Worm (Caenorhabditis elegans) whole organism, L3 larva: ENCODE results near the gene adh-1.

ENCODE experiments used
- ZK546.5 ChIP-seq: sonication (generic microtip); optimal IDR thresholded peaks from 2 replicates; lab custom pipeline; 2017; ENCODE audit warnings: missing biosample characterization, missing genetic modification characterization
- aly-2 ChIP-seq: fragments of 150-350 bp; optimal IDR thresholded peaks from 2 replicates; lab custom pipeline; 2014; ENCODE audit warnings: missing biosample characterization, missing genetic modification characterization
- ama-1 ChIP-seq: fragments of 150-350 bp; optimal IDR thresholded peaks from 2 replicates; lab custom pipeline; 2018
- ceh-28 ChIP-seq: fragments of 150-350 bp; optimal IDR thresholded peaks from 2 replicates; lab custom pipeline; 2014; ENCODE audit warnings: missing biosample characterization, missing genetic modification reagents, missing genetic modification characterization
- ceh-82 ChIP-seq: fragments of 150-350 bp; optimal IDR thresholded peaks from 2 replicates; lab custom pipeline; 2014; ENCODE audit warnings: missing biosample characterization, missing genetic modification characterization
- daf-12 ChIP-seq: fragments of 150-350 bp; optimal IDR thresholded peaks from 2 replicates; lab custom pipeline; 2014; ENCODE audit warnings: missing biosample characterization, missing genetic modification reagents, missing genetic modification characterization
- egl-27 ChIP-seq: sonication (generic microtip); optimal IDR thresholded peaks from 4 replicates; lab custom pipeline; 2017; ENCODE audit warnings: missing biosample characterization, missing genetic modification reagents, missing genetic modification characterization
- egl-5 ChIP-seq: fragments of 150-350 bp; optimal IDR thresholded peaks from 2 replicates; lab custom pipeline; 2017; ENCODE audit warnings: missing biosample characterization, missing genetic modification reagents, missing genetic modification characterization, inconsistent platforms
- elt-1 ChIP-seq: fragments of 150-350 bp; optimal IDR thresholded peaks from 2 replicates; lab custom pipeline; 2014; ENCODE audit warnings: missing biosample characterization, missing genetic modification characterization
- elt-2 ChIP-seq: sonication (generic microtip); optimal IDR thresholded peaks from 2 replicates; lab custom pipeline; 2016; ENCODE audit warnings: missing genetic modification reagents, mild to moderate bottlenecking, missing genetic modification characterization, missing compliant biosample characterization
- eor-1 ChIP-seq, 2 experiments: fragments of 150-350 bp; optimal IDR thresholded peaks; 2 replicates each; lab custom pipeline; 2014 to 2018; ENCODE audit warnings: missing biosample characterization in 2 of 2, missing genetic modification characterization in 2 of 2
- fkh-2 ChIP-seq: fragments of 150-350 bp; optimal IDR thresholded peaks from 2 replicates; lab custom pipeline; 2014; ENCODE audit warnings: missing biosample characterization, missing genetic modification reagents, missing genetic modification characterization
- fos-1 ChIP-seq: fragments of 150-350 bp; optimal IDR thresholded peaks from 2 replicates; lab custom pipeline; 2014; ENCODE audit warnings: missing biosample characterization, missing genetic modification characterization
- hmg-11 ChIP-seq: sonication (generic microtip); optimal IDR thresholded peaks from 2 replicates; lab custom pipeline; 2016; ENCODE audit warnings: missing genetic modification characterization, missing compliant biosample characterization
- jun-1 ChIP-seq: fragments of 150-350 bp; optimal IDR thresholded peaks from 2 replicates; lab custom pipeline; 2014; ENCODE audit warnings: missing biosample characterization, missing genetic modification reagents, missing genetic modification characterization
- lin-15B ChIP-seq: fragments of 150-350 bp; optimal IDR thresholded peaks from 2 replicates; lab custom pipeline; 2014; ENCODE audit warnings: missing biosample characterization, missing genetic modification characterization
- lsy-12 ChIP-seq: sonication (generic microtip); optimal IDR thresholded peaks from 2 replicates; lab custom pipeline; 2016; ENCODE audit warnings: mild to moderate bottlenecking, missing genetic modification characterization, missing compliant biosample characterization
- mdl-1 ChIP-seq: fragments of 150-350 bp; optimal IDR thresholded peaks from 2 replicates; lab custom pipeline; 2014; ENCODE audit warnings: missing biosample characterization, missing genetic modification characterization
- mml-1 ChIP-seq: fragments of 150-350 bp; sonication (generic microtip); optimal IDR thresholded peaks from 3 replicates; lab custom pipeline; 2014; ENCODE audit warnings: missing biosample characterization, missing genetic modification characterization
- nfya-1 ChIP-seq: sonication (generic microtip); optimal IDR thresholded peaks from 2 replicates; lab custom pipeline; 2017; ENCODE audit warnings: missing genetic modification characterization, mild to moderate bottlenecking, missing compliant biosample characterization, antibody characterized with exemption, moderate library complexity; ENCODE audit not compliant: insufficient read depth
- nhr-23 ChIP-seq: fragments of 150-350 bp; optimal IDR thresholded peaks from 2 replicates; lab custom pipeline; 2014; ENCODE audit warnings: missing biosample characterization, missing genetic modification reagents, missing genetic modification characterization
- nhr-237 ChIP-seq: fragments of 150-350 bp; optimal IDR thresholded peaks from 2 replicates; lab custom pipeline; 2014; ENCODE audit warnings: missing biosample characterization, missing genetic modification characterization
- nhr-28 ChIP-seq: fragments of 150-350 bp; optimal IDR thresholded peaks from 2 replicates; lab custom pipeline; 2014; ENCODE audit warnings: missing biosample characterization, missing genetic modification characterization
- nhr-67 ChIP-seq: fragments of 150-350 bp; optimal IDR thresholded peaks from 2 replicates; lab custom pipeline; 2014; ENCODE audit warnings: missing biosample characterization, missing genetic modification characterization
- nhr-76 ChIP-seq: fragments of 150-350 bp; sonication (generic microtip); optimal IDR thresholded peaks from 5 replicates; lab custom pipeline; 2014; ENCODE audit warnings: missing biosample characterization, missing genetic modification characterization
- pha-4 ChIP-seq: fragments of 150-350 bp; optimal IDR thresholded peaks from 2 replicates; lab custom pipeline; 2014; ENCODE audit warnings: missing biosample characterization, missing genetic modification reagents, missing genetic modification characterization
- pqm-1 ChIP-seq: fragments of 150-350 bp; optimal IDR thresholded peaks from 2 replicates; lab custom pipeline; 2017; ENCODE audit warnings: missing biosample characterization, missing genetic modification characterization, inconsistent platforms
- sea-2 ChIP-seq: fragments of 150-350 bp; sonication (generic microtip); optimal IDR thresholded peaks from 4 replicates; lab custom pipeline; 2014; ENCODE audit warnings: missing biosample characterization, missing genetic modification reagents, missing genetic modification characterization
- skn-1 ChIP-seq: fragments of 150-350 bp; optimal IDR thresholded peaks from 2 replicates; lab custom pipeline; 2014; ENCODE audit warnings: missing biosample characterization, missing genetic modification characterization
- snpc-4 ChIP-seq: fragments of 150-350 bp; optimal IDR thresholded peaks from 2 replicates; lab custom pipeline; 2014; ENCODE audit warnings: missing biosample characterization, missing genetic modification characterization
- tbx-2 ChIP-seq: sonication (generic microtip); optimal IDR thresholded peaks from 2 replicates; lab custom pipeline; 2016; ENCODE audit warnings: mild to moderate bottlenecking, missing genetic modification characterization, missing compliant biosample characterization
- unc-62 ChIP-seq: fragments of 150-350 bp; sonication (generic microtip); optimal IDR thresholded peaks from 4 replicates; lab custom pipeline; 2014; ENCODE audit warnings: missing biosample characterization, missing genetic modification reagents, missing genetic modification characterization
- ztf-4 ChIP-seq: fragments of 150-350 bp; optimal IDR thresholded peaks from 2 replicates; lab custom pipeline; 2014; ENCODE audit warnings: missing biosample characterization, missing genetic modification characterization

Gene adh-1

DNA sequence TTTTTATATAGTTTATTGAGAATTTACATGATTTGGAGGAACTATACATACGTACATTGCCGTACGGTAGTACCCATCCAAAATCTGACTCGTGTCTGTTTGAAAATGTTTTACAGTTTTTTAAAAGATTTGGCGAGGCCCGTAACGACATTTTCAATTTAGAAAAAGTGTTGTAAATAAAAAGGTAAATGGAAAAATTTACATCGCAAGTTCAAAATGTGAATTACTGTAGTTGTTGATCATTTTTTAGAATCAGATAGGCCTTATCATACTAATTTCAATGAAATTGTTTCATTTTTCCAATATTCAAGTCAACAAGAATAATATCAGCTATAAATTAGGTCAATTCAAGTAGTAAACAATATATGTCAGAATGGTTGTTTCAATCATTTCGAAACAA is 25.2 kb upstream of the adh-1 start, which contains the start of gene R13H4.6:
R13H4.6 (plus strand) TSS at position 301 of the 400 bp plus-strand sequence.
- TF ChIP-seq nhr-67 (no peak), pha-4 (tag; lab: Kevin White, UChicago) (peak; percentile 20), egl-27 (no peak)
- TF ChIP-seq, all 47 proteins: peak for 1

DNA sequence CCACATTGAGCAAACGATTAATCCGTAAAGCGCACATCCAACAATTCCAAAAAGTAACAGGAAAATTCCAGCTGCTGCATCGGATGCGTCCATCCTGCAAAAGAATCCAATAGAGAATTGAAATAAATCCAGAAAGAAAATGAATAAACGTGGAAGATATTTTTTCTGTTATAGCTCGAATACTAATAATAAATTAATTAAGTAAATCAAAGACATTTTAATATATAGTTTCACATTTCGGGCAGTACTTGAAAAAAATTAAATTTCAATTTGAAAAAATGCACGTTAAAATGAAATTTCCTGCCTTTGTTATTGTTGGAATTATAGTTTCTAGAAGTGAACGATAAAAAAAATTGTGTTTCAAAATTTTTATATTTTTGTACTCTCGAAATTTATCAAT is 19.9 kb upstream of the adh-1 start, which contains the start of gene R13H4.7:
R13H4.7 (minus strand) TSS at position 101 of the 400 bp plus-strand sequence.
- no peak for TF ChIP-seq aly-2 (tag; lab: Kevin White, UChicago)

DNA sequence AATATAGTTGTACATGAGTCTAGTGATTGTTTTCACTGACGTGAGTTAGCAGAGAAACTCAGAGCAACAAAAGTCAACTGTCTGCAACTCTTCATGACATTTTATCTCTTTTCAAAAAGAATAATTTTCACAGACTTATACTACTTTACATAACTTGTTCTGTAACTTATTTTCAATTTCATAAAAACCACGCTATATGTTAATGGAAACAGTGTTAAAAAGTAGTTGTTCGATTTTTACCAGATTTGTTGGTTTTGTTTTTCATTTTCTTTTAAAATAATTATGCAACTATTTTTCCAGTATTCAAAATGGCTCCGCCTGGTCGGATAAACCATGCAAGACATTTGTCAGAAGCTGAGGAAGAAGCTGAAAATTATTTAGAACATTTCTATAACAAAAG is 13.0 kb upstream of the adh-1 start, which contains the start of gene sulp-4:
sulp-4 (plus strand) TSS at position 301 of the 400 bp plus-strand sequence.
- TF ChIP-seq nfya-1 (tag; lab: Kevin White, UChicago) (no peak), ama-1 (lab: Kevin White, UChicago) (no peak), eor-1 (tag; optimal IDR thresholded peaks at IDR 0.05; lab: Kevin White, UChicago) (no peak), nhr-28 (tag; lab: Kevin White, UChicago) (no peak), tbx-2 (tag; lab: Kevin White, UChicago) (no peak), pqm-1 (tag; lab: Kevin White, UChicago) (no peak), fkh-2 (tag; lab: Kevin White, UChicago) (no peak), jun-1 (tag; lab: Kevin White, UChicago) (no peak), snpc-4 (tag; lab: Kevin White, UChicago) (no peak), nhr-23 (tag; lab: Kevin White, UChicago) (no peak)

DNA sequence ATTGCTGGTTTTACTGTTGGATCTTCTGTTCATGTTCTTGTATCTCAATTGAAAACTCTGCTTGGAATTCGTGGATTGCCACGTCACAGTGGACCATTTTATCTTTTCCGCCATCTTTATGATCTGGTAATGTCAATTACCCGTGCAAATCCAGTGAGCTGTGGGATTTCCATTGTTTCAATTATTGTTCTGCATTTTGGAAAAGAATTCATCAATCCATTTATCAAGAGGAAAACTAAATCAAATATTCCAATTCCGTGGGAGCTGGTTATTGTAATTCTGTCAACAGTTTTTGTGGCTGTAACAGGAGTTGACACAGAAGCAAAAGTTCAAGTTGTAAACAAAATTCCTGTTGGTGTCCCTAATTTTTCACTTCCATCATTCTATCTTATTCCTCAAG is 11.4 kb upstream of the adh-1 start:
- no peak for TF ChIP-seq mml-1 (tag; lab: Kevin White, UChicago)
- TF ChIP-seq skn-1 (tag; lab: Kevin White, UChicago): no peak
- TF ChIP-seq egl-5: no peak
- no peak for TF ChIP-seq mdl-1
- TF ChIP-seq sea-2: no peak
- TF ChIP-seq hmg-11 (tag; lab: Kevin White, UChicago): no peak
- no peak for TF ChIP-seq elt-2 (tag; lab: Kevin White, UChicago)
- no peak for TF ChIP-seq lsy-12 (tag; lab: Kevin White, UChicago)
- TF ChIP-seq elt-1: no peak
- no peak for TF ChIP-seq nfya-1 (tag; lab: Kevin White, UChicago)
- TF ChIP-seq nhr-237 (tag; lab: Kevin White, UChicago): no peak
- no peak for TF ChIP-seq lin-15B (tag; lab: Kevin White, UChicago)
- TF ChIP-seq tbx-2 (tag; lab: Kevin White, UChicago): no peak
- no peak for TF ChIP-seq ceh-28 (tag; lab: Kevin White, UChicago)
- TF ChIP-seq nhr-23 (tag; lab: Kevin White, UChicago): no peak
- TF ChIP-seq fkh-2 (tag; lab: Kevin White, UChicago): no peak
- no peak for TF ChIP-seq daf-12
- TF ChIP-seq unc-62: no peak

DNA sequence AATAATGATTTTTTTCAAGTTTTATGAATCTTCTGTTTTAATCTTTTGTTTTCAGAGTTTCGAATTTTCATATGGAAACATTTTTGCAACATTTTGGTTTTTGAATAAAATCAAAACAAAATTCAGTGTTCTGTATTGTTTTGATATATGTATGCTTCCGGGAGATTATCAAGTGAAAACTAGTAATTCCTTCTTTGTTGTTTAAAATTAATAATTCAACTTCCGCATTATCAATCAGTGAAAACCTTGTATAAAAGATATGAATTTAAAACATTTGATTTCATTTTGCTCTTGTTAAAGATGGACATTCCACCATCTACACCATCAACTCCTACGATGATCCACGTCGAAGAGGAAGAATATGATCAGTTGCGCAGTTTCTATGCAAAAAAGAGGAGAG is 8.3 kb upstream of the adh-1 start, which contains the start of gene sulp-5:
sulp-5 (plus strand) TSS at position 301 of the 400 bp plus-strand sequence.
- TF ChIP-seq ceh-82 (tag; lab: Kevin White, UChicago) (no peak), ama-1 (lab: Kevin White, UChicago) (no peak), skn-1 (tag; lab: Kevin White, UChicago) (no peak), fkh-2 (tag; lab: Kevin White, UChicago) (no peak), unc-62 (no peak), nhr-76 (tag; lab: Kevin White, UChicago) (no peak), ZK546.5 (tag; lab: Kevin White, UChicago) (no peak), mdl-1 (no peak)

DNA sequence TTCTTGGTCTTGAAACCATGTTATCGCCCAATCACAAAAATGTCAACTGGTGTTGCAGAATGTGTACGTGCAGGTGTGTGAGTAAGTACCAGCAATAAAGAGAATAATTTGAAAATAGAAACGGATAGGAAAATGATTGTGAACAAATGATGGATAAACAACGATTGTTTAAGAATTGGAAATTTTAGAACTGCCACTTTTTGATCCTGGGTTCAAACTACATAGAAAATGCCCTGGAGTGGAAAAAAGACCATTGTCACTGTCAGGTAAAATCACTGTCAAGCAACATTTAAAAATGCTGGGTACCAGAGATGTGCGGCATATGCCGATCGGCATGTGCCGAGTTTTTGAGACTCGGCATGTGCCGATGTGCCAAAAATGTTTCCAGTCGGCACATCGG is 4.8 kb upstream of the adh-1 start:
- no peak for TF ChIP-seq nhr-76 (tag; lab: Kevin White, UChicago)
- no peak for TF ChIP-seq mml-1 (tag; lab: Kevin White, UChicago)
- no peak for TF ChIP-seq eor-1 (tag; optimal IDR thresholded peaks at IDR 0.05; lab: Kevin White, UChicago)
- no peak for TF ChIP-seq ama-1 (lab: Kevin White, UChicago)
- no peak for TF ChIP-seq nhr-237 (tag; lab: Kevin White, UChicago)
- no peak for TF ChIP-seq ceh-28 (tag; lab: Kevin White, UChicago)
- TF ChIP-seq elt-2 (tag; lab: Kevin White, UChicago): no peak
- no peak for TF ChIP-seq elt-1
- no peak for TF ChIP-seq ztf-4
- TF ChIP-seq ZK546.5 (tag; lab: Kevin White, UChicago): no peak
- no peak for TF ChIP-seq pqm-1 (tag; lab: Kevin White, UChicago)
- TF ChIP-seq hmg-11 (tag; lab: Kevin White, UChicago): no peak
- no peak for TF ChIP-seq fos-1
- no peak for TF ChIP-seq egl-5
- TF ChIP-seq mdl-1: no peak
